Worm (Caenorhabditis elegans): ENCODE data around the gene ZK6.8.

Gene ZK6.8

DNA sequence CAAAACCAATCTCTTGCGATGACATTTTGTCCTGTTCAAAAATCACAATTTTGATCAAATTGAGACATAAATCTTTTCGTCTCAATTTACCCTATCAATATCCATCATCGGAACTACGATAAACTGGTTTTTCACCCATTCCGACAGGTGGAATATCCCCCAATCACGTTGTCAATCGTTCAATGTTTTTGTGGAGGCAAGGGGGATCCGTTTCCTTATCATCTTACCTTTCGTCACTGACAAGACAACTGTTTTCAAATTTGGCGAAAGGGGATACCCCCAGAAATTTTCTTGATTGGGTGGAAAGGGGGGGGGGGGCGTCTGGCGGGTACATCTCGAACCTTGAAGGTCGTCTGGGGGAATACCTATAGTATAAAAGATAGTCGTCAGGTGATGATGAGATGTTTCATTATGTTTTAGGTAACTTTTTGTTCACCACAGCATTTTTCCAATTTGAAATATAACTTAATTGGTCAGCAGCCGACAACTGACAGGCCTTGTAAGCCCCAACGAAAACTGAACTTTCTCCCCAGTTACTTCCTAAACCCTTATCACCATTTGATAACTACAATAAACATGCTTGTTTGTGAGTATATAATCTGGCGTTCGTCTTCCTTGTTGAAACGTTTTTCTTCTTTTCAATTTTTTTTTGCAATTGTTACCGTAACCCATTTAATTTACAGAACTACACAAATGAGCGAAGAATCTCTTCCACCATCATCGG, at the start of gene ZK6.8 (continued):
- no peak for TF ChIP-seq ceh-88 (GFP tag; IDR thresholded peaks at IDR 0.05)
- TF ChIP-seq sup-37 (GFP tag; optimal IDR thresholded peaks at IDR 0.05) = no peak
- no peak for TF ChIP-seq swsn-7 (tag; optimal IDR thresholded peaks at IDR 0.05)
- TF ChIP-seq zag-1 (tag; optimal IDR thresholded peaks at IDR 0.05) = no peak
- TF ChIP-seq nhr-28 (tag; optimal IDR thresholded peaks at IDR 0.05) = no peak
- TF ChIP-seq ces-1 (GFP tag; optimal IDR thresholded peaks at IDR 0.05) = no peak
- TF ChIP-seq unc-86 (tag; optimal IDR thresholded peaks at IDR 0.05) = no peak
- no peak for TF ChIP-seq nhr-237 (tag; optimal IDR thresholded peaks at IDR 0.05)
- no peak for TF ChIP-seq ceh-90 (tag; optimal IDR thresholded peaks at IDR 0.05)
- TF ChIP-seq nhr-12 (tag; optimal IDR thresholded peaks at IDR 0.05) = no peak
- TF ChIP-seq efl-1 (optimal IDR thresholded peaks at IDR 0.05) = no peak
- TF ChIP-seq efl-1 (GFP tag; optimal IDR thresholded peaks at IDR 0.05 in 1 of 2) = peak in 1 of 2 experiments; percentile 86
- TF ChIP-seq unc-130 (tag; optimal IDR thresholded peaks at IDR 0.05) = peak; percentile 72
- no peak for TF ChIP-seq dsc-1 (tag; optimal IDR thresholded peaks at IDR 0.05)
- TF ChIP-seq C34B4.2 (tag; optimal IDR thresholded peaks at IDR 0.05) = no peak
- peak; percentile 51 for TF ChIP-seq nhr-47 (tag; optimal IDR thresholded peaks at IDR 0.05)
- peak; percentile 49 for TF ChIP-seq snu-23 (GFP tag; optimal IDR thresholded peaks at IDR 0.05)
- no peak for TF ChIP-seq tlp-1 (tag; optimal IDR thresholded peaks at IDR 0.05)
- no peak for TF ChIP-seq lin-13 (GFP tag; optimal IDR thresholded peaks at IDR 0.05)
- peak; percentile 38 for TF ChIP-seq jun-1 (tag; optimal IDR thresholded peaks at IDR 0.05)
- peak; percentile 57 for TF ChIP-seq vab-15 (tag; optimal IDR thresholded peaks at IDR 0.05)
- peak; percentile 73 for TF ChIP-seq tbx-2 (tag; optimal IDR thresholded peaks at IDR 0.05)
- no peak for TF ChIP-seq ceh-82 (tag; optimal IDR thresholded peaks at IDR 0.05)
- no peak for TF ChIP-seq ceh-63 (GFP tag; optimal IDR thresholded peaks at IDR 0.05)
- TF ChIP-seq unc-62 (GFP tag; optimal IDR thresholded peaks at IDR 0.05) = no peak
- no peak for TF ChIP-seq isw-1 (GFP tag; IDR thresholded peaks at IDR 0.05)
- peak; percentile 20 for TF ChIP-seq skn-1 (tag; optimal IDR thresholded peaks at IDR 0.05)
- TF ChIP-seq fkh-4 (tag; optimal IDR thresholded peaks at IDR 0.05; ENCODE audit: borderline replicate concordance) = no peak
- TF ChIP-seq snpc-4 (tag; optimal IDR thresholded peaks at IDR 0.05) = no peak
- no peak for TF ChIP-seq alr-1 (tag; optimal IDR thresholded peaks at IDR 0.05; ENCODE audit: borderline replicate concordance)
- peak; percentile 78 to 99 (median 84) for TF ChIP-seq elt-3 (tag; optimal IDR thresholded peaks at IDR 0.05)
- no peak for TF ChIP-seq egl-27 (tag; optimal IDR thresholded peaks at IDR 0.05)
- no peak for TF ChIP-seq nhr-84 (tag; optimal IDR thresholded peaks at IDR 0.05)

DNA sequence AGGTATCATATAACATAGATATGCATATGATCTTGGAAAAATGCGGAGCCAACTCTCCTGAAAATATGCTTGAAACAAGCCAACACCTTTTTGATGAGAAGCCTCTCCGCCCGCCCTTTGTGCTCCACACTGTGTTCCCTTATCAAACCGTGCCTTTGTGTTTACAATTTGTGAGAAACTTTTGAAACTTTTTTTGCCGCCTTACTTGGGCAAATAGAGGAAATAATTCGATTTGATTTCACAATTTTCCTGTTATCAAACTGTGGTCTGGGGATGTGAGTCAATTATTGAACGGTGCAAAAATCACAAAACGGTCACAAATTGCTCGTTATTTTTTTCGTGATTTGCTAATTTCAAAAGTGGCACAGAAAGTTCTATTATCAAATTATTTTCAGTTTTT, 49.1 kb upstream of the ZK6.8 start:
- TF ChIP-seq nhr-84 (tag; optimal IDR thresholded peaks at IDR 0.05) (no peak), lin-35 (GFP tag; optimal IDR thresholded peaks at IDR 0.05) (peak in 1 of 2 experiments; percentile 22), ceh-82 (tag; optimal IDR thresholded peaks at IDR 0.05) (no peak), hlh-4 (tag; optimal IDR thresholded peaks at IDR 0.05) (no peak), zip-4 (GFP tag; optimal IDR thresholded peaks at IDR 0.05) (no peak), unc-130 (tag; optimal IDR thresholded peaks at IDR 0.05) (no peak), nhr-11 (tag; optimal IDR thresholded peaks at IDR 0.05) (no peak), nhr-76 (tag; optimal IDR thresholded peaks at IDR 0.05) (no peak), egl-27 (tag; optimal IDR thresholded peaks at IDR 0.05) (no peak), elt-2 (tag; optimal IDR thresholded peaks at IDR 0.05) (peak; percentile 85), sox-4 (tag; optimal IDR thresholded peaks at IDR 0.05) (no peak), pqm-1 (tag; optimal IDR thresholded peaks at IDR 0.05) (peak; percentile 63), nhr-28 (tag; optimal IDR thresholded peaks at IDR 0.05) (no peak), mab-9 (GFP tag; IDR thresholded peaks at IDR 0.05) (no peak)
